Fruit fly (Drosophila melanogaster) whole organism: Measurements from ENCODE around the gene Dlc90F.
A peak's percentile ranks its signal among the peaks of the same experiment; 100 is the strongest.

Source experiments
- CG8478 ChIP-seq: fragments of >200 bp; optimal IDR thresholded peaks from 2 replicates; lab custom pipeline; 2018; ENCODE audit warnings: inconsistent platforms
- Dll ChIP-seq: fragments of >200 bp; optimal IDR thresholded peaks from 2 replicates; lab custom pipeline; 2017
- EcR ChIP-seq, 2 experiments: fragments of >200 bp; optimal IDR thresholded peaks; 2 replicates each; lab custom pipeline; 2017; ENCODE audit warnings: missing biosample characterization in 2 of 2, missing genetic modification characterization in 2 of 2, missing genetic modification reagents in 2 of 2
- pan ChIP-seq: fragments of >200 bp; optimal IDR thresholded peaks from 2 replicates; lab custom pipeline; 2017
- psq ChIP-seq: fragments of >200 bp; optimal IDR thresholded peaks from 2 replicates; lab custom pipeline; 2017
- usp ChIP-seq: fragments of >200 bp; optimal IDR thresholded peaks from 2 replicates; lab custom pipeline; 2017; ENCODE audit warnings: missing biosample characterization, missing genetic modification characterization, mixed read lengths

Gene Dlc90F

DNA sequence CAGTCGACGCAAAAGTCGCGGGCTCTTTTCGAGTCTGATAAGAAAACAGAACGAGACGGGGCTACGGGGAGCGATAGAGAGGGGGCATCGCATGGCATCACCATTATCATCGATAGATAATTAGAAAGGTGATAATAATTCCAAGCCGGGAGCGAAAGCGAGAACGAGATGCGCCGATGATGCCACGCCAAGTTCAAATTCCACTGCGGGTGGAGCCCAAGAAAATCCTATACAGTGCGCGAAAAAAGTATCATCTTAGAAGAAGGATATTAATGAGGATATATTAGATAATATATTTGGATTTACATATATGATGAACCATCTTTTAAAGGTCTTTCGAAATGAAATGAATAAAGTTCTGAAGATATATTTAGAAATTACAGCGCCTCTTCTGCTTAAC, 13.7 kb downstream of the Dlc90F start:
- TF ChIP-seq usp (GFP tag; lab: Kevin White, UChicago) (no peak), psq (no peak), EcR (GFP tag; optimal IDR thresholded peaks at IDR 0.05; lab: Kevin White, UChicago) (no peak)

DNA sequence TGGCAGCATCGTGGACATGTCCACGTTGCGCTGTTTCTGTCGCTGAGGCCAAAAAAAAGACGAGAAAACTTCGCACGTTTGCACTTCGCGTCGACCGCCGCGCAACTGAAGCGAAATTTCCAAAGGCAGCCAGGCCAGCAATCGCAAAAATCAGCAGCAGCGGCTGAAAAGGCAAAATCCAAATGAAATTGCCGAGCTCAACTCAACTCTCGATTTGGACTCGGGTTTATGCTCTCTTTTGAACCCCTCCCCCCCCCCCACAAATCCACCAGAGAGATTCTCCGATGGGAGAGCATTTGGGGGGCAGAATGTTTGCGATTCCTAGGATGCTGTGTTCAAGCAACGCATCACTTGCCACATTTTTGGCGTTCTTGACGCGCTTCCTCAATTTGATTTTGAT, 15.3 kb downstream of the Dlc90F start, which contains the start of gene PKD:
Gene PKD, minus strand, starts transcription at position 88 of the 400 bp plus-strand sequence.
- TF ChIP-seq CG8478 (lab: Kevin White, UChicago) (no peak), pan (lab: Kevin White, UChicago) (no peak), Dll (lab: Kevin White, UChicago) (peak; percentile 43)

DNA sequence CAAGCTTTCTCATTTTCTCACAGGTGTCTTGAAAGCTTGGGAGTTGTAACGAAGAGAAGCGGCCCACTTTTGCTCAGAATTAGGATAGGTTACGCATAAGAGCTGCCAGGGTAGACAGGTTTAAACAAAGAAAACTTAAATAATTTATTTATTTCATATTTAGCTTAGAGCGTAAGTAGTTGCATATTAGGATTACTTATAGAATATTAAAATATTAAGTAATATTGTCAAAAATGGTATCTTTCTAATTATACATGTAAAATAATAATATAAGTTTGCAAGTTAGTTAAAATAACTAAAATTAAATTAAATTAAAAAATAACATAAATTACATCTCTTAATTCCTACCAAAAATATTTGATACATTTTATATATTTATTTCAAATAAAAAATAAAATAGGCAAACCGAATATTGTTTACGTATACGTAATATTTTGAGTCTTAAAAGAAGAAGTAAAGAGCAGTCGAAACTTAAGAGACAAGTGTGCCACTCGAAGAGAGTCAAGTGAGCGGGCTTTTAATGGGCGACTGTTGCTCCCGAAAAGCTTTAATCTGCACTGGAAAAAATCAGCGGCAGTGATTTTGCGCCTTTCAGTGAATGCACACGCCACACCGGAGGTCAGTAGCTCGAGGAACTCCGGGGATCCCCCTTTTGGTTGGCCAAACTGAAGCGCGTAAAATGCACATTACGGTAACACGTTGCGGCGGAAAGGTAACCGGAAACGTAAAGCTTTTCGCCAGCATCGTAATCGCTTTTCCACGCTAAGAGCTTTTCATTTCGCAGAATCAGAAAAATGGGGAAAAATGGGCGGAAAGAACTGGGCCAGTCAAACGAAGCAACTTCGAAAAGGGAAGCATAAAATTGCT, 16.0 kb downstream of the Dlc90F start:
- TF ChIP-seq usp (GFP tag; lab: Kevin White, UChicago) (no peak), EcR (GFP tag; optimal IDR thresholded peaks at IDR 0.05; lab: Kevin White, UChicago) (no peak), pan (lab: Kevin White, UChicago) (no peak), Dll (lab: Kevin White, UChicago) (no peak), CG8478 (lab: Kevin White, UChicago) (no peak), psq (no peak)

DNA sequence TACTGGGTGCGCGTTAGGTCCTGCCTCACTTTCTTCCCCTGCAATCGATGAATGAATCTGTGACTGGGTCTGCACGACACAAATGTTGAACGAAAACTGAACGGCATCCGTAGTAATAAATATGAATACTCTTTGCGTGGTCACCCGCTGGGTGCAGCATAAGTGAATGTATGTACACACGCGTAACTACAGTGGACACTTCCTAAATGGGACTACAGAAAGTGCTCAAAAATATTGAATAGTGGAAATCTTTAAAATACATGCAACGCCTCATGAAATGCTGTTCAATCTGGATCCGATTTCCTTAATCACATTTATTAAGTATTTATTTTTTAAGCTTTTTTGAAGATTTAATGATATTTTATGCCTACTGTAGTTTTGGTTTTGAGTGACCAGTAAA, 29.8 kb downstream of the Dlc90F start, which contains the start of gene naz:
Gene naz, minus strand, starts transcription at position 101 of the 400 bp plus-strand sequence.
- TF ChIP-seq CG8478 (lab: Kevin White, UChicago) (no peak), Dll (lab: Kevin White, UChicago) (no peak), usp (GFP tag; lab: Kevin White, UChicago) (no peak), EcR (GFP tag; optimal IDR thresholded peaks at IDR 0.05; lab: Kevin White, UChicago) (no peak), pan (lab: Kevin White, UChicago) (no peak)

DNA sequence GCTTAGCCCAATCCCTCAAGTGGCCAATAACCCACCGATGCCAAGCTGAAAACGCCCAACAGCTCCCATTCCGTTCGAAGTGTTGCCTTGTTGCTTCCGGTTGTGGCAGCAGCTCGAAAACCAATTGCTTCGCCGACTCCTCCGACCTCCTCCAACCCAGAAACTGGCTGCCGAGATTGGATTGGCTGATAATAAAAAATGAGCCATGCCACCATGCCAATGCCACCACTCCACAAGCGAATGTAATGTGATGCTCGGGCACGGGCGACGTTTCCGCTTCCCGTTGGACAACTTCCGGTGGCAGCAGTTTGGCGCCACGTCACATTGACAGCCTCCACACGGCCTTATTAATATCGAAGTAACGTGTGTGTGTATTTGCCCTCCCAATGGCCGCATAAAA, 39.5 kb downstream of the Dlc90F start:
- TF ChIP-seq usp (GFP tag; lab: Kevin White, UChicago) (no peak), CG8478 (lab: Kevin White, UChicago) (no peak), pan (lab: Kevin White, UChicago) (no peak), EcR (GFP tag; optimal IDR thresholded peaks at IDR 0.05; lab: Kevin White, UChicago) (no peak), Dll (lab: Kevin White, UChicago) (no peak), psq (no peak)
